Worm (Caenorhabditis elegans): Measurements from ENCODE around the gene tasp-1.

DNA sequence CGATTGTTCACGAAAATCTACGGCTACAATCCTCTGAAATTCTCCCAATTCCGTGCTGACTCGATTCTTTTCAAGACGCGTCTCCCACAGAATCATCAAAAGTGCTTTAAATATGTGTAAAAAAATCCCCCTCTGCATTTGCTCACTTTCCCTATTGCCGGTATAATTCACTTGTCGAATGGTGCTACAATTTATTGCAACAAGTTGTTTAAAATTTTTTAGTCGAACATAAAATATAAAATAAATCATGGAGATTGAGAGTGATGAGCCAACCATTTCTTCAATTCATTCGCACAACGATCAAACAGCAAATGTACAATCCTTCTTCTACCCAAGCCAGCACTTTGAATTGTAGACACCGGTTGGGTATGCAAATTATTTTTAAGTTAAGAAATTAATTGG lies 12.7 kb upstream of the tasp-1 start:
- TF ChIP-seq fkh-10 (GFP tag; optimal IDR thresholded peaks at IDR 0.05), result no peak
- TF ChIP-seq nhr-90 (tag; optimal IDR thresholded peaks at IDR 0.05; ENCODE audit: poor library complexity), result no peak
- TF ChIP-seq jun-1 (tag; optimal IDR thresholded peaks at IDR 0.05), result no peak
- TF ChIP-seq nhr-237 (tag; optimal IDR thresholded peaks at IDR 0.05), result no peak
- TF ChIP-seq lir-3 (tag; optimal IDR thresholded peaks at IDR 0.05; ENCODE audit: poor library complexity), result no peak
- TF ChIP-seq ztf-11 (tag; optimal IDR thresholded peaks at IDR 0.05), result no peak
- TF ChIP-seq unc-86 (tag; optimal IDR thresholded peaks at IDR 0.05), result no peak
- TF ChIP-seq fos-1 (tag; optimal IDR thresholded peaks at IDR 0.05), result no peak
- no peak for TF ChIP-seq zag-1 (tag; optimal IDR thresholded peaks at IDR 0.05)
- no peak for TF ChIP-seq nhr-11 (tag; optimal IDR thresholded peaks at IDR 0.05)
- no peak for TF ChIP-seq unc-62 (GFP tag; optimal IDR thresholded peaks at IDR 0.05)
